Fruit fly (Drosophila melanogaster): ENCODE results near the gene CG43391.

The CG43391 gene

dm6 chr3L:11540330-11540702 is 40.5 kb downstream of the CG43391 start (continued):
- TF ChIP-seq CG18619 (GFP tag; optimal IDR thresholded peaks at IDR 0.05), result peak; percentile 25
- TF ChIP-seq CG7987 (GFP tag; optimal IDR thresholded peaks at IDR 0.05), result peak; percentile 80
- no peak for TF ChIP-seq yki (optimal IDR thresholded peaks at IDR 0.05)
- TF ChIP-seq Ada2b (GFP tag; IDR thresholded peaks at IDR 0.05), result no peak; the same call in 1 of the 2 replicates
- no peak for TF ChIP-seq psq (GFP tag; optimal IDR thresholded peaks at IDR 0.05)
- peak; percentile 28 for TF ChIP-seq CG13424 (tag; optimal IDR thresholded peaks at IDR 0.05)
- peak; percentile 69 for TF ChIP-seq lab (GFP tag; optimal IDR thresholded peaks at IDR 0.05)
- no peak for TF ChIP-seq CG9797 (GFP tag; optimal IDR thresholded peaks at IDR 0.05)
- TF ChIP-seq kay (GFP tag; optimal IDR thresholded peaks at IDR 0.05), result peak; percentile 38
- TF ChIP-seq tup (GFP tag; optimal IDR thresholded peaks at IDR 0.05), result no peak
- TF ChIP-seq nom (GFP tag; optimal IDR thresholded peaks at IDR 0.05), result no peak
- TF ChIP-seq CG7963 (GFP tag; IDR thresholded peaks at IDR 0.05; ENCODE audit: partially characterized antibody), result no peak
- peak; percentile 80 for TF ChIP-seq Vsx1 (GFP tag; optimal IDR thresholded peaks at IDR 0.05)
- no peak for TF ChIP-seq insv (GFP tag; optimal IDR thresholded peaks at IDR 0.05)
- peak; percentile 5 for TF ChIP-seq CG10654 (GFP tag; optimal IDR thresholded peaks at IDR 0.05)
- TF ChIP-seq C15 (GFP tag; IDR thresholded peaks at IDR 0.05), result no peak
- TF ChIP-seq Ets65A (GFP tag), result no peak
- TF ChIP-seq hb (GFP tag; IDR thresholded peaks at IDR 0.05; ENCODE audit: partially characterized antibody), result no peak
- no peak for TF ChIP-seq pnt (GFP tag; optimal IDR thresholded peaks at IDR 0.05)
- peak; percentile 26 for TF ChIP-seq CG9727 (GFP tag; optimal IDR thresholded peaks at IDR 0.05)
- TF ChIP-seq CG11093 (GFP tag; IDR thresholded peaks at IDR 0.05), result no peak
- TF ChIP-seq CG12744 (GFP tag; optimal IDR thresholded peaks at IDR 0.05), result no peak
- peak; percentile 55 for TF ChIP-seq gsb-n (tag; optimal IDR thresholded peaks at IDR 0.05)
- TF ChIP-seq CG16779 (GFP tag; IDR thresholded peaks at IDR 0.05), result no peak
- TF ChIP-seq disco-r (GFP tag; optimal IDR thresholded peaks at IDR 0.05), result no peak
- TF ChIP-seq CG11504 (tag; optimal IDR thresholded peaks at IDR 0.05), result peak; percentile 13
- no peak for TF ChIP-seq Oaz (GFP tag; IDR thresholded peaks at IDR 0.05)
- TF ChIP-seq CG4820 (GFP tag; optimal IDR thresholded peaks at IDR 0.05), result no peak
- TF ChIP-seq gro (GFP tag; optimal IDR thresholded peaks at IDR 0.05), result no peak
- TF ChIP-seq E2f2 (GFP tag; IDR thresholded peaks at IDR 0.05), result peak; percentile 15; the same call in 1 of the 2 replicates
- no peak for TF ChIP-seq fd96Cb (tag; optimal IDR thresholded peaks at IDR 0.05)
- TF ChIP-seq CG3407 (GFP tag; optimal IDR thresholded peaks at IDR 0.05), result peak; percentile 63
- TF ChIP-seq nmo (GFP tag; optimal IDR thresholded peaks at IDR 0.05), result no peak
- TF ChIP-seq CG32772 (GFP tag; IDR thresholded peaks at IDR 0.05), result no peak
- no peak for TF ChIP-seq chn (GFP tag; optimal IDR thresholded peaks at IDR 0.05)
- no peak for TF ChIP-seq prd (optimal IDR thresholded peaks at IDR 0.05)
- TF ChIP-seq prd (GFP tag; IDR thresholded peaks at IDR 0.05), result no peak
- TF ChIP-seq crp (GFP tag; optimal IDR thresholded peaks at IDR 0.05), result no peak
- TF ChIP-seq Lhr (GFP tag; optimal IDR thresholded peaks at IDR 0.05), result no peak
- no peak for TF ChIP-seq salm (tag; optimal IDR thresholded peaks at IDR 0.05)
- peak; percentile 43 for TF ChIP-seq caup (GFP tag; optimal IDR thresholded peaks at IDR 0.05; ENCODE audit: severe bottlenecking)
- peak; percentile 23 for TF ChIP-seq Fer3 (tag; optimal IDR thresholded peaks at IDR 0.05)
- TF ChIP-seq pzg (GFP tag; optimal IDR thresholded peaks at IDR 0.05), result no peak
- TF ChIP-seq sim (GFP tag; IDR thresholded peaks at IDR 0.05), result no peak
- TF ChIP-seq CG15514 (GFP tag; optimal IDR thresholded peaks at IDR 0.05), result peak; percentile 54
- no peak for TF ChIP-seq sens-2 (GFP tag; IDR thresholded peaks at IDR 0.05)
- TF ChIP-seq grau (tag; optimal IDR thresholded peaks at IDR 0.05), result peak; percentile 1
- no peak for TF ChIP-seq hbn (GFP tag; IDR thresholded peaks at IDR 0.05; ENCODE audit: partially characterized antibody)
- 0 out of 2 replicates have a peak, but pooled peaks have one; percentile 38 for TF ChIP-seq ara (GFP tag; IDR thresholded peaks at IDR 0.05)
- TF ChIP-seq dmrt99B (tag; optimal IDR thresholded peaks at IDR 0.05), result no peak
- peak; percentile 6 for TF ChIP-seq CG4328 (GFP tag; optimal IDR thresholded peaks at IDR 0.05)
